Fruit fly (Drosophila melanogaster): ENCODE measurements around the gene CG7202.

The CG7202 gene

dm6 chr3L:21536857-21537256, 44.3 kb upstream of the CG7202 start, which contains the start of gene Rpn10 (continued):
- TF ChIP-seq E2f2 (GFP tag; IDR thresholded peaks at IDR 0.05) (peak; percentile 58), sqz (GFP tag; optimal IDR thresholded peaks at IDR 0.05) (no peak), Mad (GFP tag; optimal IDR thresholded peaks at IDR 0.05) (no peak), CG9437 (GFP tag; optimal IDR thresholded peaks at IDR 0.05) (peak; percentile 22), Eip74EF (GFP tag; optimal IDR thresholded peaks at IDR 0.05) (no peak), CG10147 (GFP tag; optimal IDR thresholded peaks at IDR 0.05) (no peak), bowl (GFP tag; IDR thresholded peaks at IDR 0.05) (no peak), CG17912 (GFP tag; optimal IDR thresholded peaks at IDR 0.05) (no peak), CG11398 (GFP tag; optimal IDR thresholded peaks at IDR 0.05) (no peak), HHEX (GFP tag; optimal IDR thresholded peaks at IDR 0.05) (no peak), pan (optimal IDR thresholded peaks at IDR 0.05) (no peak), pan (GFP tag; optimal IDR thresholded peaks at IDR 0.05 in 1 of 2, IDR thresholded peaks at IDR 0.05 in 1 of 2) (no peak), CG10565 (GFP tag; optimal IDR thresholded peaks at IDR 0.05) (no peak), CG17186 (GFP tag; optimal IDR thresholded peaks at IDR 0.05) (no peak), CG12071 (GFP tag; optimal IDR thresholded peaks at IDR 0.05) (no peak), kah (GFP tag; optimal IDR thresholded peaks at IDR 0.05) (no peak), Rfx (GFP tag; IDR thresholded peaks at IDR 0.05) (peak; percentile 65; the same call in 1 of the 2 replicates), h (optimal IDR thresholded peaks at IDR 0.05) (no peak), CG14050 (GFP tag; IDR thresholded peaks at IDR 0.05) (no peak), CG9727 (GFP tag; optimal IDR thresholded peaks at IDR 0.05) (no peak), fu2 (GFP tag; optimal IDR thresholded peaks at IDR 0.05) (no peak), sr (GFP tag; IDR thresholded peaks at IDR 0.05) (no peak), zen (tag; optimal IDR thresholded peaks at IDR 0.05) (peak; percentile 45), CrebB (tag; optimal IDR thresholded peaks at IDR 0.05) (no peak), dmrt11E (tag; optimal IDR thresholded peaks at IDR 0.05) (peak; percentile 17), Med (GFP tag) (peak; percentile 85), CG11247 (GFP tag; IDR thresholded peaks at IDR 0.05) (no peak), seq (GFP tag; IDR thresholded peaks at IDR 0.05) (no peak), CG8290 (GFP tag; optimal IDR thresholded peaks at IDR 0.05) (peak; percentile 50), CG8290 (tag; optimal IDR thresholded peaks at IDR 0.05) (peak in 1 of 2 experiments; percentile 66), CG8359 (GFP tag; optimal IDR thresholded peaks at IDR 0.05; ENCODE audit: borderline replicate concordance) (no peak), CG15696 (tag; optimal IDR thresholded peaks at IDR 0.05) (no peak), CG11723 (GFP tag; optimal IDR thresholded peaks at IDR 0.05) (no peak), luna (GFP tag; optimal IDR thresholded peaks at IDR 0.05) (no peak), Blimp-1 (GFP tag; optimal IDR thresholded peaks at IDR 0.05) (no peak), C15 (GFP tag; IDR thresholded peaks at IDR 0.05) (no peak), CG18619 (GFP tag; optimal IDR thresholded peaks at IDR 0.05) (no peak), tll (GFP tag; optimal IDR thresholded peaks at IDR 0.05) (no peak), ranshi (GFP tag; IDR thresholded peaks at IDR 0.05) (no peak), CG12236 (GFP tag; optimal IDR thresholded peaks at IDR 0.05) (no peak), CG14860 (GFP tag; IDR thresholded peaks at IDR 0.05; ENCODE audit: partially characterized antibody) (peak; percentile 97), CG6813 (GFP tag; optimal IDR thresholded peaks at IDR 0.05) (no peak), Usf (GFP tag; optimal IDR thresholded peaks at IDR 0.05) (no peak), CG11560 (tag; IDR thresholded peaks at IDR 0.05) (no peak), CG43689 (GFP tag; IDR thresholded peaks at IDR 0.05) (no peak), HmgZ (tag; optimal IDR thresholded peaks at IDR 0.05) (peak; percentile 88), CG3838 (GFP tag; optimal IDR thresholded peaks at IDR 0.05) (no peak), zfh2 (GFP tag; optimal IDR thresholded peaks at IDR 0.05) (peak; percentile 27), ken (GFP tag; IDR thresholded peaks at IDR 0.05) (no peak), nerfin-1 (tag; optimal IDR thresholded peaks at IDR 0.05) (peak; percentile 58), hbn (GFP tag; IDR thresholded peaks at IDR 0.05; ENCODE audit: partially characterized antibody) (peak; percentile 98), CG17359 (tag; optimal IDR thresholded peaks at IDR 0.05) (no peak)
